Fruit fly (Drosophila melanogaster) whole organism, embryonic: ENCODE measurements around the gene btz.

ENCODE experiments used
- Ada2b ChIP-seq: fragments of 200-800 bp; sonication (Bioruptor generic); IDR thresholded peaks from 2 replicates; pipeline ENCODE4 v1.3.6; 2022; ENCODE audit warnings: missing biosample characterization, missing genetic modification characterization
- B-H1 ChIP-seq: fragments of 200-800 bp; sonication (Bioruptor generic); IDR thresholded peaks from 3 replicates; pipeline ENCODE4 v1.3.6; 2022; ENCODE audit warnings: missing biosample characterization, missing genetic modification characterization
- C15 ChIP-seq: fragments of 200-800 bp; sonication (Bioruptor generic); IDR thresholded peaks from 3 replicates; pipeline ENCODE4 v1.3.6; 2022; ENCODE audit warnings: missing biosample characterization, missing genetic modification characterization
- CG11504 ChIP-seq: fragments of 200-800 bp; sonication (Bioruptor generic); optimal IDR thresholded peaks from 3 replicates; lab custom pipeline; 2019; ENCODE audit warnings: missing biosample characterization, mild to moderate bottlenecking, missing genetic modification characterization, moderate library complexity
- CG11560 ChIP-seq: fragments of 200-800 bp; sonication (Bioruptor generic); IDR thresholded peaks from 3 replicates; pipeline ENCODE4 v1.3.6; 2022; ENCODE audit warnings: missing biosample characterization, missing genetic modification characterization
- CG11696 ChIP-seq: fragments of 200-800 bp; sonication (Bioruptor generic); IDR thresholded peaks from 2 replicates; pipeline ENCODE4 v1.3.6; 2022; ENCODE audit warnings: missing biosample characterization, missing genetic modification characterization
- CG12299 ChIP-seq: fragments of 200-800 bp; sonication (Bioruptor generic); optimal IDR thresholded peaks from 2 replicates; lab custom pipeline; 2018; ENCODE audit warnings: missing biosample characterization, mild to moderate bottlenecking, missing genetic modification characterization
- CG13123 ChIP-seq: fragments of 200-800 bp; sonication (Bioruptor generic); optimal IDR thresholded peaks from 2 replicates; lab custom pipeline; 2016; ENCODE audit warnings: missing biosample characterization, missing genetic modification characterization
- CG14441 ChIP-seq: fragments of 200-800 bp; sonication (Bioruptor generic); IDR thresholded peaks from 2 replicates; pipeline ENCODE4 v1.3.6; 2022; ENCODE audit warnings: missing biosample characterization, missing genetic modification characterization
- CG1529 ChIP-seq: fragments of 200-800 bp; sonication (Bioruptor generic); optimal IDR thresholded peaks from 3 replicates; lab custom pipeline; 2018; ENCODE audit warnings: missing biosample characterization, missing genetic modification characterization
- CG15696 ChIP-seq: fragments of 200-800 bp; sonication (Bioruptor generic); optimal IDR thresholded peaks from 2 replicates; lab custom pipeline; 2019; ENCODE audit warnings: missing biosample characterization, mild to moderate bottlenecking, missing genetic modification characterization, moderate library complexity
- CG1647 ChIP-seq: fragments of 200-800 bp; sonication (Bioruptor generic); optimal IDR thresholded peaks from 3 replicates; lab custom pipeline; 2016; ENCODE audit warnings: missing biosample characterization, missing genetic modification characterization
- CG17385 ChIP-seq: fragments of 200-800 bp; sonication (Bioruptor generic); optimal IDR thresholded peaks from 3 replicates; lab custom pipeline; 2018; ENCODE audit warnings: missing biosample characterization, mild to moderate bottlenecking, missing genetic modification characterization
- CG17829 ChIP-seq: fragments of 200-800 bp; optimal IDR thresholded peaks from 2 replicates; lab custom pipeline; 2019; ENCODE audit warnings: missing biosample characterization, mild to moderate bottlenecking, missing genetic modification characterization, moderate library complexity
- CG2875 ChIP-seq: fragments of 200-800 bp; sonication (Bioruptor generic); optimal IDR thresholded peaks from 2 replicates; lab custom pipeline; 2017; ENCODE audit warnings: missing biosample characterization, mild to moderate bottlenecking, missing genetic modification characterization, missing genetic modification reagents
- CG30403 ChIP-seq: fragments of 200-800 bp; sonication (Bioruptor generic); optimal IDR thresholded peaks from 3 replicates; lab custom pipeline; 2016; ENCODE audit warnings: missing biosample characterization, missing genetic modification characterization
- CG31441 ChIP-seq: fragments of 200-800 bp; sonication (Bioruptor generic); IDR thresholded peaks from 2 replicates; pipeline ENCODE4 v1.3.6; 2022; ENCODE audit warnings: missing biosample characterization, missing genetic modification characterization
- CG3847 ChIP-seq: fragments of 200-800 bp; sonication (Bioruptor generic); IDR thresholded peaks from 2 replicates; pipeline ENCODE4 v1.3.6; 2022; ENCODE audit warnings: missing biosample characterization, missing genetic modification characterization
- CG6654 ChIP-seq: fragments of 200-800 bp; sonication (Bioruptor generic); optimal IDR thresholded peaks from 2 replicates; lab custom pipeline; 2017; ENCODE audit warnings: missing biosample characterization, mild to moderate bottlenecking, missing genetic modification characterization
- CG7963 ChIP-seq: fragments of 200-800 bp; sonication (Bioruptor generic); IDR thresholded peaks from 3 replicates; pipeline ENCODE4 v1.3.6; 2022; ENCODE audit warnings: missing biosample characterization, missing genetic modification characterization; ENCODE audit not compliant: partially characterized antibody
- CG8089 ChIP-seq: fragments of 200-800 bp; sonication (Bioruptor generic); optimal IDR thresholded peaks from 3 replicates; lab custom pipeline; 2016; ENCODE audit warnings: missing biosample characterization, missing genetic modification characterization
- CG8359 ChIP-seq: fragments of 200-800 bp; sonication (Bioruptor generic); optimal IDR thresholded peaks from 2 replicates; lab custom pipeline; 2017; ENCODE audit warnings: missing biosample characterization, mild to moderate bottlenecking, missing genetic modification characterization, borderline replicate concordance
- CG8765 ChIP-seq: fragments of 200-800 bp; sonication (Bioruptor generic); IDR thresholded peaks from 2 replicates; pipeline ENCODE4 v1.3.6; 2022; ENCODE audit warnings: missing biosample characterization, missing genetic modification characterization
- D19B ChIP-seq: fragments of 200-800 bp; sonication (Bioruptor generic); optimal IDR thresholded peaks from 2 replicates; lab custom pipeline; 2017; ENCODE audit warnings: missing biosample characterization, mild to moderate bottlenecking, missing genetic modification characterization
- Dfd ChIP-seq, 2 experiments: fragments of >200 bp; optimal IDR thresholded peaks; 2 replicates each; lab custom pipeline; 2017; ENCODE audit warnings: missing biosample characterization in 2 of 2, missing genetic modification characterization in 2 of 2
- Dll ChIP-seq: fragments of 200-800 bp; sonication (Bioruptor generic); IDR thresholded peaks from 4 replicates; pipeline ENCODE4 v1.3.6; 2022; ENCODE audit warnings: missing biosample characterization, missing genetic modification characterization; ENCODE audit not compliant: partially characterized antibody
- HLH4C ChIP-seq: fragments of 200-800 bp; sonication (Bioruptor generic); IDR thresholded peaks from 3 replicates; pipeline ENCODE4 v1.3.6; 2022; ENCODE audit warnings: missing biosample characterization, missing genetic modification characterization; ENCODE audit not compliant: partially characterized antibody
- MBD-R2 ChIP-seq: fragments of 200-800 bp; sonication (Bioruptor generic); IDR thresholded peaks from 2 replicates; pipeline ENCODE4 v1.3.6; 2022; ENCODE audit warnings: missing biosample characterization, missing genetic modification characterization
- abd-A ChIP-seq: fragments of 200-800 bp; sonication (Bioruptor generic); optimal IDR thresholded peaks from 3 replicates; lab custom pipeline; 2019; ENCODE audit warnings: missing biosample characterization, mild to moderate bottlenecking, missing genetic modification characterization, moderate library complexity
- ara ChIP-seq: fragments of 200-800 bp; sonication (Bioruptor generic); IDR thresholded peaks from 2 replicates; pipeline ENCODE4 v1.3.6; 2022; ENCODE audit warnings: missing biosample characterization, missing genetic modification characterization
- chif ChIP-seq, 2 experiments: fragments of 200-800 bp; sonication (Bioruptor generic); optimal IDR thresholded peaks; 3 replicates each; lab custom pipeline; 2016; ENCODE audit warnings: missing biosample characterization in 2 of 2, missing genetic modification characterization in 2 of 2
- ci ChIP-seq: fragments of 200-800 bp; sonication (Bioruptor generic); IDR thresholded peaks from 3 replicates; pipeline ENCODE4 v1.3.6; 2022; ENCODE audit warnings: missing biosample characterization, missing genetic modification characterization
- dysf ChIP-seq: fragments of 200-800 bp; sonication (Bioruptor generic); IDR thresholded peaks from 3 replicates; pipeline ENCODE4 v1.3.6; 2022; ENCODE audit warnings: missing biosample characterization, missing genetic modification characterization
- fd102C ChIP-seq: fragments of 200-800 bp; sonication (Bioruptor generic); optimal IDR thresholded peaks from 2 replicates; lab custom pipeline; 2018; ENCODE audit warnings: missing biosample characterization, mild to moderate bottlenecking, missing genetic modification characterization, moderate library complexity
- fd64A ChIP-seq: fragments of 200-800 bp; sonication (Bioruptor generic); optimal IDR thresholded peaks from 3 replicates; lab custom pipeline; 2018; ENCODE audit warnings: missing biosample characterization, mild to moderate bottlenecking, missing genetic modification characterization
- ftz-f1 ChIP-seq: fragments of 200-800 bp; sonication (Bioruptor generic); optimal IDR thresholded peaks from 2 replicates; lab custom pipeline; 2016; ENCODE audit warnings: missing biosample characterization, missing genetic modification characterization
- gem ChIP-seq: fragments of 200-800 bp; sonication (Bioruptor generic); optimal IDR thresholded peaks from 2 replicates; lab custom pipeline; 2019; ENCODE audit warnings: missing biosample characterization, mild to moderate bottlenecking, missing genetic modification characterization, moderate library complexity
- grn ChIP-seq: fragments of 200-800 bp; sonication (Bioruptor generic); optimal IDR thresholded peaks from 3 replicates; lab custom pipeline; 2017; ENCODE audit warnings: missing biosample characterization, missing genetic modification characterization
- lab ChIP-seq: fragments of 200-800 bp; sonication (Bioruptor generic); optimal IDR thresholded peaks from 3 replicates; lab custom pipeline; 2017; ENCODE audit warnings: missing biosample characterization, missing genetic modification characterization, mild to moderate bottlenecking, moderate library complexity, missing genetic modification reagents
- luna ChIP-seq: fragments of 200-800 bp; sonication (Bioruptor generic); optimal IDR thresholded peaks from 2 replicates; lab custom pipeline; 2016; ENCODE audit warnings: missing biosample characterization, missing genetic modification characterization
- nerfin-2 ChIP-seq: fragments of 200-800 bp; sonication (Bioruptor generic); IDR thresholded peaks from 2 replicates; pipeline ENCODE4 v1.3.6; 2022; ENCODE audit warnings: missing biosample characterization, missing genetic modification characterization; ENCODE audit not compliant: partially characterized antibody
- psq ChIP-seq: fragments of 200-800 bp; sonication (Bioruptor generic); optimal IDR thresholded peaks from 2 replicates; lab custom pipeline; 2017; ENCODE audit warnings: missing biosample characterization, missing genetic modification characterization
- ranshi ChIP-seq: fragments of 200-800 bp; sonication (Bioruptor generic); IDR thresholded peaks from 2 replicates; pipeline ENCODE4 v1.3.6; 2022; ENCODE audit warnings: missing biosample characterization, missing genetic modification characterization
- seq ChIP-seq: fragments of 200-800 bp; sonication (Bioruptor generic); IDR thresholded peaks from 2 replicates; pipeline ENCODE4 v1.3.6; 2022; ENCODE audit warnings: missing biosample characterization, missing genetic modification characterization
- slp2 ChIP-seq: fragments of 200-800 bp; sonication (Bioruptor generic); optimal IDR thresholded peaks from 2 replicates; lab custom pipeline; 2016; ENCODE audit warnings: missing biosample characterization, missing genetic modification characterization
- sna ChIP-seq: fragments of 200-800 bp; sonication (Bioruptor generic); IDR thresholded peaks from 2 replicates; pipeline ENCODE4 v1.3.6; 2022; ENCODE audit warnings: missing biosample characterization, missing genetic modification characterization; ENCODE audit not compliant: partially characterized antibody
- tio ChIP-seq: fragments of 200-800 bp; sonication (Bioruptor generic); optimal IDR thresholded peaks from 2 replicates; lab custom pipeline; 2017; ENCODE audit warnings: missing biosample characterization, missing genetic modification characterization, inconsistent platforms
- unpg ChIP-seq: fragments of 200-800 bp; sonication (Bioruptor generic); optimal IDR thresholded peaks from 3 replicates; lab custom pipeline; 2018; ENCODE audit warnings: missing biosample characterization, mild to moderate bottlenecking, missing genetic modification characterization, moderate library complexity
- vfl ChIP-seq: fragments of 200-800 bp; sonication (Bioruptor generic); optimal IDR thresholded peaks from 2 replicates; lab custom pipeline; 2016; ENCODE audit warnings: missing biosample characterization, missing genetic modification characterization
- zfh2 ChIP-seq: fragments of 200-800 bp; sonication (Bioruptor generic); optimal IDR thresholded peaks from 2 replicates; lab custom pipeline; 2016; ENCODE audit warnings: missing biosample characterization, missing genetic modification characterization

Gene btz

DNA sequence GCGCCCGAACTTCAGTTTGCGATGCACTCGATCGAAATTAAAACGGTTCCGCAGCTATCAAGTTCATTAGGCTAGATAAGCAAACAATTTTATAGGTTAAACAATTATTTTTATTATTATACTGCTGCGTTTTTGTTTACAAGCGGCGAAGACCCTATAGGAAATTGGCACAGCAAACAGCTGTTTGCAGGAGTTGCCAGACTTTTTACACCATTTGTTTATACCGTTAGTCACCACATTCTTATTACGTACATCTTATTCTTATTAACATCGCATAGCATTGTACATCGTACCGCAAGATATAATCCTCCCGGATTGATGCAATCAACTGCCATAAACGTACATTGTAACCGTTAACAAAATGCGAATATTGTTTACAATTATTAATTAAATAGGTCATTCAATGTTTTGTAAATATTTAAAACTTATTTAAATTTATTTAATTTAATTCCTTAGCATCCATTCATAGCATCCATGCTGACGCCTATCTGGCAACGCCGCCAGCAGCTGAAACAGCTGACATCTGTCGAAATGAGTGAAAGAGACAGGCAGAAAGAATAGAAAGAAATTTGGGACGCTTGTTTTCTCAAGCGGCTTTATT lies 6.5 kb downstream of the btz start, which contains the start of the genes CROT and CG12877 (continued):
- no peak for TF ChIP-seq tio (GFP tag; lab: Kevin White, UChicago)
- TF ChIP-seq CG17829 (tag; lab: Kevin White, UChicago) = peak; percentile 76
- TF ChIP-seq CG11696 (GFP tag; lab: Robert Waterston, UW) = no peak
- peak; percentile 6 for TF ChIP-seq fd64A
- peak; percentile 16 to 51 for TF ChIP-seq chif (GFP tag; optimal IDR thresholded peaks at IDR 0.05; lab: Kevin White, UChicago)
- peak; percentile 83 for TF ChIP-seq CG15696 (tag; lab: Kevin White, UChicago)
- TF ChIP-seq CG1529 (GFP tag; lab: Kevin White, UChicago) = peak; percentile 57
- peak; percentile 28; the same call in 1 of the 3 replicates for TF ChIP-seq B-H1
- no peak for TF ChIP-seq C15 (GFP tag; lab: Robert Waterston, UW)
- peak; percentile 29 for TF ChIP-seq CG2875 (GFP tag; lab: Kevin White, UChicago)
- no peak for TF ChIP-seq ftz-f1 (GFP tag; lab: Kevin White, UChicago)
- no peak for TF ChIP-seq fd102C (GFP tag; lab: Kevin White, UChicago)
- TF ChIP-seq CG13123 (GFP tag; lab: Kevin White, UChicago) = peak; percentile 57
- peak; percentile 33; the same call in 2 of the 3 replicates for TF ChIP-seq CG11560 (tag; lab: Robert Waterston, UW)
- TF ChIP-seq HLH4C (GFP tag; lab: Robert Waterston, UW) = no peak
- peak; percentile 88 for TF ChIP-seq gem (tag; lab: Kevin White, UChicago)
- peak; percentile 86 for TF ChIP-seq MBD-R2 (GFP tag; lab: Robert Waterston, UW)
- TF ChIP-seq lab (GFP tag; lab: Kevin White, UChicago) = peak; percentile 75
- TF ChIP-seq grn (GFP tag; lab: Kevin White, UChicago) = no peak
- peak; percentile 40 for TF ChIP-seq psq
- TF ChIP-seq sna = no peak
- no peak for TF ChIP-seq CG8089 (GFP tag; lab: Kevin White, UChicago)
- peak; percentile 37; the same call in 2 of the 4 replicates for TF ChIP-seq Dll (GFP tag; lab: Robert Waterston, UW)
- TF ChIP-seq zfh2 (GFP tag; lab: Kevin White, UChicago) = peak; percentile 72
- peak; percentile 78 for TF ChIP-seq unpg (GFP tag; lab: Kevin White, UChicago)
- TF ChIP-seq CG8359 (GFP tag; lab: Kevin White, UChicago) = peak; percentile 40
- TF ChIP-seq CG7963 (GFP tag; lab: Robert Waterston, UW) = no peak
- peak; percentile 78 for TF ChIP-seq CG14441
- no peak for TF ChIP-seq luna (GFP tag; lab: Kevin White, UChicago)
- TF ChIP-seq CG31441 (GFP tag; lab: Robert Waterston, UW) = peak; percentile 80
- peak; percentile 46 for TF ChIP-seq D19B (GFP tag; lab: Kevin White, UChicago)
- peak; percentile 70; the same call in 1 of the 2 replicates for TF ChIP-seq ranshi (GFP tag; lab: Robert Waterston, UW)
- peak; percentile 86 for TF ChIP-seq CG3847 (GFP tag; lab: Robert Waterston, UW)
- 0 out of 3 replicates have a peak, but pooled peaks have one; percentile 52 for TF ChIP-seq ci (GFP tag; lab: Robert Waterston, UW)
- TF ChIP-seq CG8765 (GFP tag; lab: Robert Waterston, UW) = peak; percentile 48; the same call in 1 of the 2 replicates
- peak; percentile 56 for TF ChIP-seq CG6654 (GFP tag; lab: Kevin White, UChicago)
- peak; percentile 91 for TF ChIP-seq CG30403 (GFP tag; lab: Kevin White, UChicago)
- peak; percentile 72 for TF ChIP-seq Ada2b (GFP tag; lab: Robert Waterston, UW)
- peak; percentile 82 for TF ChIP-seq dysf (GFP tag; lab: Robert Waterston, UW)
- no peak for TF ChIP-seq nerfin-2 (GFP tag; lab: Robert Waterston, UW)
- TF ChIP-seq Dfd (GFP tag; optimal IDR thresholded peaks at IDR 0.05; lab: Kevin White, UChicago) = no peak
- TF ChIP-seq vfl (GFP tag; lab: Kevin White, UChicago) = peak; percentile 41
- TF ChIP-seq CG17385 (GFP tag; lab: Kevin White, UChicago) = peak; percentile 65
- TF ChIP-seq CG1647 (GFP tag; lab: Kevin White, UChicago) = peak; percentile 32
- TF ChIP-seq slp2 (GFP tag; lab: Kevin White, UChicago) = no peak
- TF ChIP-seq seq = 0 out of 2 replicates have a peak, but pooled peaks have one; percentile 6
- TF ChIP-seq CG12299 (tag; lab: Kevin White, UChicago) = peak; percentile 10
- TF ChIP-seq ara (GFP tag; lab: Robert Waterston, UW) = peak; percentile 55
- TF ChIP-seq abd-A (tag; lab: Kevin White, UChicago) = no peak
- TF ChIP-seq CG11504 (tag; lab: Kevin White, UChicago) = peak; percentile 83
